Fruit fly (Drosophila melanogaster) whole organism, adult: ENCODE data around the gene CG45071.

Experiments
- CG11617 ChIP-seq: fragments of 200-800 bp; sonication (Bioruptor generic); optimal IDR thresholded peaks from 2 replicates; lab custom pipeline; 2017; ENCODE audit warnings: mild to moderate bottlenecking, missing biosample characterization, missing genetic modification reagents, missing genetic modification characterization
- CG14711 ChIP-seq: fragments of 200-800 bp; sonication (Bioruptor generic); optimal IDR thresholded peaks from 2 replicates; lab custom pipeline; 2018; ENCODE audit warnings: missing biosample characterization, mild to moderate bottlenecking, missing genetic modification characterization, moderate library complexity
- CG5204 ChIP-seq: fragments of 200-800 bp; sonication (Bioruptor generic); optimal IDR thresholded peaks from 2 replicates; lab custom pipeline; 2016; ENCODE audit warnings: missing biosample characterization, missing genetic modification characterization
- CG7045 ChIP-seq: fragments of 200-800 bp; sonication (Bioruptor generic); optimal IDR thresholded peaks from 2 replicates; lab custom pipeline; 2017; ENCODE audit warnings: missing biosample characterization, mild to moderate bottlenecking, missing genetic modification characterization
- CG7101 ChIP-seq: fragments of 200-800 bp; sonication (Bioruptor generic); optimal IDR thresholded peaks from 2 replicates; lab custom pipeline; 2018; ENCODE audit warnings: missing biosample characterization, mild to moderate bottlenecking, missing genetic modification characterization, moderate library complexity
- Crg-1 ChIP-seq: fragments of 200-800 bp; sonication (Bioruptor generic); optimal IDR thresholded peaks from 2 replicates; lab custom pipeline; 2016; ENCODE audit warnings: missing biosample characterization, missing genetic modification characterization
- Hr96 ChIP-seq: fragments of 200-800 bp; sonication (Bioruptor generic); optimal IDR thresholded peaks from 2 replicates; lab custom pipeline; 2016; ENCODE audit warnings: missing biosample characterization, missing genetic modification characterization
- cnc ChIP-seq, 2 experiments: fragments of >200 bp; optimal IDR thresholded peaks; 2 replicates each; lab custom pipeline; 2017
- kay ChIP-seq: fragments of 200-800 bp; sonication (Bioruptor generic); peaks from one replicate; lab custom pipeline; 2016; ENCODE audit warnings: missing biosample characterization, missing genetic modification characterization, borderline replicate concordance
- pad ChIP-seq: fragments of 200-800 bp; sonication (Bioruptor generic); optimal IDR thresholded peaks from 3 replicates; lab custom pipeline; 2017; ENCODE audit warnings: missing biosample characterization, missing genetic modification characterization, mild to moderate bottlenecking, moderate library complexity, missing genetic modification reagents
- tj ChIP-seq: fragments of 200-800 bp; sonication (Bioruptor generic); optimal IDR thresholded peaks from 3 replicates; lab custom pipeline; 2017; ENCODE audit warnings: missing biosample characterization, mild to moderate bottlenecking, missing genetic modification characterization, moderate library complexity
- toe ChIP-seq: fragments of 200-800 bp; sonication (Bioruptor generic); optimal IDR thresholded peaks from 2 replicates; lab custom pipeline; 2016; ENCODE audit warnings: missing biosample characterization, missing genetic modification characterization

DNA sequence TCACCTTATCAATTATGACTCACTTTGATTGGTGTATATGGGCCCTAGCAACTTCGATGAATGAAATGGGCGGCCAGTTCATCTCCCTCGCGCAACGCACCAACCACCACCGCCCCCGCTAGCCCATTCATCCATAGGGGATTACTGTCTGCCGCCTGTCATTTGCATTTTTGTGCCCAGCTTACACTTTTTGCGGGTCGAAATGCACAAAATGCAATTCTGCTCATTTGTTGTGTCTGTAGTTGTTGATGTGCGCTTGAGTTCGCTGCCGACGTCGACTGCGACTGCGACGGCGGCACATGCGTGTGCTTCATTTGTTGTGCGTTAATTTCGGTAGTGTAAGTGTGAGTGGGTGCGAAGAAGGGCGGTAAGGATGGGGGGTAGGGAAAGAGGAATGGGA is 4.7 kb upstream of the CG45071 start:
- TF ChIP-seq CG5204 (GFP tag; lab: Kevin White, UChicago) (no peak), pad (GFP tag; lab: Kevin White, UChicago) (no peak), CG14711 (tag; lab: Kevin White, UChicago) (no peak), CG7101 (tag; lab: Kevin White, UChicago) (no peak), Hr96 (GFP tag; lab: Kevin White, UChicago) (no peak), tj (peak; percentile 93), kay (GFP tag; lab: Kevin White, UChicago) (no peak), CG7045 (GFP tag; lab: Kevin White, UChicago) (no peak), CG11617 (no peak), Crg-1 (GFP tag; lab: Kevin White, UChicago) (no peak), cnc (optimal IDR thresholded peaks at IDR 0.05; lab: Kevin White, UChicago) (no peak), toe (GFP tag; lab: Kevin White, UChicago) (no peak)
